Fruit fly (Drosophila melanogaster): ENCODE data around the gene Fdx2.

Gene Fdx2

dm6 chr3L:4254301-4254834 is 37.9 kb upstream of the Fdx2 start, which contains the start of the genes ago and CG1265 (continued):
- TF ChIP-seq CG9437 (GFP tag; optimal IDR thresholded peaks at IDR 0.05) (peak; percentile 42), row (GFP tag; IDR thresholded peaks at IDR 0.05) (peak; percentile 87), CG2889 (GFP tag; IDR thresholded peaks at IDR 0.05) (peak; percentile 62; the same call in 2 of the 3 replicates), zfh2 (GFP tag; optimal IDR thresholded peaks at IDR 0.05) (peak; percentile 8), HLH54F (GFP tag; optimal IDR thresholded peaks at IDR 0.05) (peak; percentile 26), lilli (GFP tag; optimal IDR thresholded peaks at IDR 0.05) (peak; percentile 50), HHEX (GFP tag; optimal IDR thresholded peaks at IDR 0.05) (no peak), tin (GFP tag; optimal IDR thresholded peaks at IDR 0.05) (peak; percentile 37), E2f1 (GFP tag; IDR thresholded peaks at IDR 0.05) (peak; percentile 31; the same call in 1 of the 2 replicates), Fer1 (GFP tag; optimal IDR thresholded peaks at IDR 0.05) (peak; percentile 28), stwl (tag; optimal IDR thresholded peaks at IDR 0.05) (peak; percentile 33), CG7372 (GFP tag; IDR thresholded peaks at IDR 0.05) (peak; percentile 46), Six4 (GFP tag; optimal IDR thresholded peaks at IDR 0.05) (no peak), CG14710 (tag; optimal IDR thresholded peaks at IDR 0.05) (peak; percentile 99), B-H2 (GFP tag; optimal IDR thresholded peaks at IDR 0.05) (peak; percentile 49), CG7928 (GFP tag; optimal IDR thresholded peaks at IDR 0.05) (no peak), CG32532 (GFP tag; IDR thresholded peaks at IDR 0.05) (peak; percentile 8), Xbp1 (GFP tag; optimal IDR thresholded peaks at IDR 0.05) (peak; percentile 29), ci (GFP tag; IDR thresholded peaks at IDR 0.05) (peak; percentile 6; the same call in 1 of the 3 replicates), odd (GFP tag; optimal IDR thresholded peaks at IDR 0.05) (peak; percentile 45), Hmr (GFP tag; optimal IDR thresholded peaks at IDR 0.05) (peak; percentile 55), Taf1 (GFP tag; IDR thresholded peaks at IDR 0.05) (peak; percentile 12; the same call in 1 of the 2 replicates), CG2129 (GFP tag; IDR thresholded peaks at IDR 0.05; ENCODE audit: partially characterized antibody) (0 out of 2 replicates have a peak, but pooled peaks have one; percentile 11), slbo (GFP tag; IDR thresholded peaks at IDR 0.05) (peak; percentile 67), CG17385 (GFP tag; optimal IDR thresholded peaks at IDR 0.05) (peak; percentile 35), CG12219 (GFP tag; optimal IDR thresholded peaks at IDR 0.05) (no peak), CG31441 (GFP tag; IDR thresholded peaks at IDR 0.05) (peak; percentile 69), Ets65A (GFP tag) (peak; percentile 63), CG33557 (GFP tag; optimal IDR thresholded peaks at IDR 0.05) (peak; percentile 45), gcm (GFP tag; optimal IDR thresholded peaks at IDR 0.05) (no peak), ind (GFP tag; optimal IDR thresholded peaks at IDR 0.05) (peak; percentile 28), Doc3 (GFP tag; IDR thresholded peaks at IDR 0.05; ENCODE audit: partially characterized antibody) (0 out of 3 replicates have a peak, but pooled peaks have one; percentile 9), CG13424 (tag; optimal IDR thresholded peaks at IDR 0.05) (peak; percentile 57), Ptx1 (GFP tag; IDR thresholded peaks at IDR 0.05) (peak; percentile 43), sqz (GFP tag; optimal IDR thresholded peaks at IDR 0.05) (peak; percentile 53), Eip74EF (GFP tag; optimal IDR thresholded peaks at IDR 0.05) (no peak), ranshi (GFP tag; IDR thresholded peaks at IDR 0.05) (peak; percentile 50), Blimp-1 (GFP tag; optimal IDR thresholded peaks at IDR 0.05) (no peak), CoRest (tag; optimal IDR thresholded peaks at IDR 0.05) (peak; percentile 71), CG3281 (GFP tag; optimal IDR thresholded peaks at IDR 0.05) (peak; percentile 40), lola (GFP tag; optimal IDR thresholded peaks at IDR 0.05) (peak in 1 of 3 experiments; percentile 52), phol (tag; optimal IDR thresholded peaks at IDR 0.05) (peak; percentile 51), ab (GFP tag; optimal IDR thresholded peaks at IDR 0.05) (peak; percentile 14), nmo (GFP tag; optimal IDR thresholded peaks at IDR 0.05) (peak; percentile 73), sisA (GFP tag; IDR thresholded peaks at IDR 0.05) (peak; percentile 42)
